Fruit fly (Drosophila melanogaster) whole organism, prepupa: ENCODE data around the gene CG14234.

Source experiments
- Blimp-1 ChIP-seq: fragments of 200-800 bp; sonication (Bioruptor generic); optimal IDR thresholded peaks from 3 replicates; lab custom pipeline; 2017; ENCODE audit warnings: missing biosample characterization, missing genetic modification characterization, mild to moderate bottlenecking, moderate library complexity, missing genetic modification reagents
- CG10631 ChIP-seq: fragments of 200-800 bp; sonication (Bioruptor generic); optimal IDR thresholded peaks from 2 replicates; lab custom pipeline; 2016; ENCODE audit warnings: missing biosample characterization, missing genetic modification characterization
- CG11294 ChIP-seq: fragments of 200-800 bp; sonication (Bioruptor generic); IDR thresholded peaks from 2 replicates; pipeline ENCODE4 v1.3.6; 2022; ENCODE audit warnings: missing biosample characterization, missing genetic modification characterization
- CG11762 ChIP-seq: fragments of 200-800 bp; sonication (Bioruptor generic); optimal IDR thresholded peaks from 3 replicates; lab custom pipeline; 2016; ENCODE audit warnings: missing biosample characterization, missing genetic modification characterization; ENCODE audit not compliant: insufficient read depth
- CG11902 ChIP-seq: fragments of 200-800 bp; sonication (Bioruptor generic); optimal IDR thresholded peaks from 3 replicates; lab custom pipeline; 2016; ENCODE audit warnings: missing biosample characterization, missing genetic modification characterization
- CG15336 ChIP-seq: fragments of 200-800 bp; sonication (Bioruptor generic); IDR thresholded peaks from 2 replicates; pipeline ENCODE4 v1.3.6; 2022; ENCODE audit warnings: missing biosample characterization, missing genetic modification characterization
- CG1621 ChIP-seq: fragments of 200-800 bp; sonication (Bioruptor generic); optimal IDR thresholded peaks from 3 replicates; lab custom pipeline; 2018; ENCODE audit warnings: missing biosample characterization, mild to moderate bottlenecking, missing genetic modification characterization
- CG3032 ChIP-seq: fragments of 200-800 bp; optimal IDR thresholded peaks from 2 replicates; lab custom pipeline; 2019; ENCODE audit warnings: missing biosample characterization, mild to moderate bottlenecking, missing genetic modification characterization, moderate library complexity
- CG31627 ChIP-seq: fragments of 200-800 bp; sonication (Bioruptor generic); optimal IDR thresholded peaks from 3 replicates; lab custom pipeline; 2016; ENCODE audit warnings: missing biosample characterization, missing genetic modification characterization
- CG34406 ChIP-seq: fragments of 200-800 bp; sonication (Bioruptor generic); optimal IDR thresholded peaks from 3 replicates; lab custom pipeline; 2016; ENCODE audit warnings: missing biosample characterization, missing genetic modification characterization
- CG6276 ChIP-seq: fragments of 200-800 bp; sonication (Bioruptor generic); optimal IDR thresholded peaks from 2 replicates; lab custom pipeline; 2017; ENCODE audit warnings: missing biosample characterization, mild to moderate bottlenecking, missing genetic modification characterization
- CG6854 ChIP-seq: fragments of 200-800 bp; sonication (Bioruptor generic); optimal IDR thresholded peaks from 2 replicates; lab custom pipeline; 2017; ENCODE audit warnings: missing biosample characterization, mild to moderate bottlenecking, missing genetic modification characterization
- CG8319 ChIP-seq: fragments of 200-800 bp; sonication (Bioruptor generic); optimal IDR thresholded peaks from 3 replicates; lab custom pipeline; 2016; ENCODE audit warnings: missing biosample characterization, missing genetic modification characterization
- CG8632 ChIP-seq: fragments of 200-800 bp; sonication (Bioruptor generic); optimal IDR thresholded peaks from 3 replicates; lab custom pipeline; 2016; ENCODE audit warnings: missing biosample characterization, missing genetic modification characterization
- CG9139 ChIP-seq: fragments of 200-800 bp; sonication (Bioruptor generic); optimal IDR thresholded peaks from 3 replicates; lab custom pipeline; 2017; ENCODE audit warnings: missing biosample characterization, mild to moderate bottlenecking, missing genetic modification characterization
- Eip78C ChIP-seq: fragments of 200-800 bp; sonication (Bioruptor generic); peaks from one replicate; lab custom pipeline; 2016; ENCODE audit warnings: missing biosample characterization, missing genetic modification characterization
- Eip93F ChIP-seq: fragments of 200-800 bp; sonication (Bioruptor generic); optimal IDR thresholded peaks from 2 replicates; lab custom pipeline; 2016; ENCODE audit warnings: missing biosample characterization, mild to moderate bottlenecking, missing genetic modification characterization
- Ets96B ChIP-seq: fragments of 200-800 bp; optimal IDR thresholded peaks from 2 replicates; lab custom pipeline; 2019; ENCODE audit warnings: missing biosample characterization, mild to moderate bottlenecking, missing genetic modification characterization, moderate library complexity
- Gug ChIP-seq: fragments of 200-800 bp; sonication (Bioruptor generic); IDR thresholded peaks from 2 replicates; pipeline ENCODE4 v1.3.6; 2022; ENCODE audit warnings: missing biosample characterization, missing genetic modification characterization
- Hr39 ChIP-seq: fragments of 200-800 bp; sonication (Bioruptor generic); optimal IDR thresholded peaks from 2 replicates; lab custom pipeline; 2016; ENCODE audit warnings: missing biosample characterization, missing genetic modification characterization
- Lpt ChIP-seq: fragments of 200-800 bp; sonication (Bioruptor generic); optimal IDR thresholded peaks from 3 replicates; lab custom pipeline; 2016; ENCODE audit warnings: missing biosample characterization, missing genetic modification characterization
- OdsH ChIP-seq: fragments of 200-800 bp; sonication (Bioruptor generic); optimal IDR thresholded peaks from 3 replicates; lab custom pipeline; 2016; ENCODE audit warnings: missing biosample characterization, missing genetic modification characterization
- Sox102F ChIP-seq: fragments of 200-800 bp; sonication (Bioruptor generic); optimal IDR thresholded peaks from 2 replicates; lab custom pipeline; 2016; ENCODE audit warnings: missing biosample characterization, mild to moderate bottlenecking, missing genetic modification characterization
- Sox14 ChIP-seq: fragments of 200-800 bp; sonication (Bioruptor generic); optimal IDR thresholded peaks from 3 replicates; lab custom pipeline; 2016; ENCODE audit warnings: missing biosample characterization, missing genetic modification characterization
- Sox15 ChIP-seq: fragments of 200-800 bp; sonication (Bioruptor generic); optimal IDR thresholded peaks from 3 replicates; lab custom pipeline; 2016; ENCODE audit warnings: missing biosample characterization, missing genetic modification characterization
- achi ChIP-seq: fragments of 200-800 bp; sonication (Bioruptor generic); optimal IDR thresholded peaks from 3 replicates; lab custom pipeline; 2016; ENCODE audit warnings: missing biosample characterization, missing genetic modification characterization
- cyc ChIP-seq: fragments of 200-800 bp; sonication (Bioruptor generic); optimal IDR thresholded peaks from 3 replicates; lab custom pipeline; 2016; ENCODE audit warnings: missing biosample characterization, missing genetic modification characterization
- dac ChIP-seq: fragments of 200-800 bp; sonication (Bioruptor generic); optimal IDR thresholded peaks from 2 replicates; lab custom pipeline; 2017; ENCODE audit warnings: missing biosample characterization, mild to moderate bottlenecking, missing genetic modification characterization
- dsx ChIP-seq: fragments of 200-800 bp; optimal IDR thresholded peaks from 3 replicates; lab custom pipeline; 2019; ENCODE audit warnings: missing biosample characterization, mild to moderate bottlenecking, missing genetic modification characterization, moderate library complexity; ENCODE audit not compliant: poor library complexity, severe bottlenecking
- eg ChIP-seq: fragments of 200-800 bp; sonication (Bioruptor generic); IDR thresholded peaks from 3 replicates; pipeline ENCODE4 v1.3.6; 2022; ENCODE audit warnings: missing biosample characterization, missing genetic modification characterization
- esn ChIP-seq: fragments of 200-800 bp; sonication (Bioruptor generic); optimal IDR thresholded peaks from 2 replicates; lab custom pipeline; 2016; ENCODE audit warnings: missing biosample characterization, mild to moderate bottlenecking, missing genetic modification characterization, moderate library complexity
- fd85E ChIP-seq: fragments of 200-800 bp; sonication (Bioruptor generic); optimal IDR thresholded peaks from 3 replicates; lab custom pipeline; 2016; ENCODE audit warnings: missing biosample characterization, missing genetic modification characterization
- fkh ChIP-seq: fragments of 200-800 bp; sonication (Bioruptor generic); optimal IDR thresholded peaks from 3 replicates; lab custom pipeline; 2017; ENCODE audit warnings: missing biosample characterization, mild to moderate bottlenecking, missing genetic modification characterization, moderate library complexity
- lz ChIP-seq: fragments of 200-800 bp; sonication (Bioruptor generic); optimal IDR thresholded peaks from 3 replicates; lab custom pipeline; 2016; ENCODE audit warnings: missing biosample characterization, missing genetic modification characterization
- net ChIP-seq: fragments of 200-800 bp; sonication (Bioruptor generic); optimal IDR thresholded peaks from 3 replicates; lab custom pipeline; 2016; ENCODE audit warnings: missing biosample characterization, missing genetic modification characterization
- spab ChIP-seq: fragments of 200-800 bp; sonication (Bioruptor generic); optimal IDR thresholded peaks from 2 replicates; lab custom pipeline; 2017; ENCODE audit warnings: missing biosample characterization, mild to moderate bottlenecking, missing genetic modification characterization, missing genetic modification reagents
- ss ChIP-seq, 2 experiments: fragments of 200-800 bp; sonication (Bioruptor generic); optimal IDR thresholded peaks; 2 replicates in 1 of 2; 3 replicates in 1 of 2; lab custom pipeline; 2017 to 2018; ENCODE audit warnings: mild to moderate bottlenecking in 2 of 2, missing biosample characterization in 2 of 2, missing genetic modification characterization in 2 of 2, moderate library complexity in 1 of 2
- svp ChIP-seq: fragments of 200-800 bp; sonication (Bioruptor generic); peaks from one replicate; lab custom pipeline; 2016; ENCODE audit warnings: missing biosample characterization, missing genetic modification characterization
- vri ChIP-seq: fragments of 200-800 bp; sonication (Bioruptor generic); optimal IDR thresholded peaks from 3 replicates; lab custom pipeline; 2016; ENCODE audit warnings: missing biosample characterization, mild to moderate bottlenecking, missing genetic modification characterization

The CG14234 gene

DNA sequence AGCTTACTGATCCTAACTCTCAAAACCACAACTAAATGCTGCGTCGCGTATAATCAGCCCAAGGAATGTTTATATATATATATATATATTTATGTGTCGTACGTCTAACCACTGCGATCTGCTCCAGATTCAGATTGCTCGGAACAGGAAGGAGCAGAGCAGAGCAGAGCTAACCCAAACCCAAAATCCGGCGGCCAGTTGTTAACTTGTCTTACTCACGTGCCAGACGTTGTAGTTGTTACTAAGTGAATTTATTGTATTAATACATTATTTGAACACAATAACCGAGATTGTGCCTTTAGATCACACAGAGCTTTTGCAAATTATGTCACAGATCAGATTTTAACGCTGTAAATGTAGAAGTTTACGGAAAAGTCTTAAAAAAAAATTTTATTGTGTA is 12.6 kb downstream of the CG14234 start, which contains the start of gene Alr:
Gene Alr (plus strand): TSS at position 301 of the 400 bp plus-strand sequence.
- TF ChIP-seq Eip78C (GFP tag; lab: Kevin White, UChicago) (no peak), ss (GFP tag; optimal IDR thresholded peaks at IDR 0.05; lab: Kevin White, UChicago) (no peak), CG6854 (GFP tag; lab: Kevin White, UChicago) (no peak), Eip93F (GFP tag; lab: Kevin White, UChicago) (no peak), net (GFP tag; lab: Kevin White, UChicago) (no peak), fkh (GFP tag; lab: Kevin White, UChicago) (no peak), CG11762 (GFP tag; lab: Kevin White, UChicago) (no peak), Hr39 (GFP tag; lab: Kevin White, UChicago) (no peak), CG15336 (GFP tag; lab: Robert Waterston, UW) (no peak), CG6276 (no peak), CG1621 (tag; lab: Kevin White, UChicago) (no peak), Ets96B (no peak), CG8319 (no peak), Lpt (GFP tag; lab: Kevin White, UChicago) (no peak), CG3032 (tag; lab: Kevin White, UChicago) (no peak), Sox15 (no peak), CG10631 (no peak), OdsH (GFP tag; lab: Kevin White, UChicago) (no peak), dsx (GFP tag; lab: Kevin White, UChicago) (no peak)

DNA sequence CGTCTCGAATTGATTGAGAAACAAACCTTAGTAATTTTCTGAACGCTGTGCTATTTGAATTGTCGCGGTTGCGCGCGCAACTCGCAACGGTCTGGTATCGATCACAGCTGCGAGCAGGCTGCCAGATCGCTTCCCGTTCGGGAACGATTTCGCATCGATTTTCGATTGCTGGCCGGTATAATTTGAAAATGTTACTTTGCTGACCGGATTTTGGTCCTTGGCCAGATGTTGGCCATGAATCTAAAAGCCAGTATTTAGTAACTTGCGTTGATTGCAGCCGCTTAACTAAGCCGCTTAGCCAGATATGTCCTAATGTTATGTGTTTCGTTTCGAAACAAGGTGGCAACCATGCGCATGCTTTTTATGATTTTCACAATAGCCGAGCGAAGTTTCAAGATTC is 13.2 kb downstream of the CG14234 start:
- TF ChIP-seq CG8319 (no peak), CG34406 (GFP tag; lab: Kevin White, UChicago) (no peak), Eip93F (GFP tag; lab: Kevin White, UChicago) (no peak), CG11294 (GFP tag; lab: Robert Waterston, UW) (no peak), spab (GFP tag; lab: Kevin White, UChicago) (no peak), vri (no peak), CG6854 (GFP tag; lab: Kevin White, UChicago) (no peak), achi (peak; percentile 8), Sox14 (GFP tag; lab: Kevin White, UChicago) (peak; percentile 3), Eip78C (GFP tag; lab: Kevin White, UChicago) (peak; percentile 7), eg (GFP tag; lab: Robert Waterston, UW) (no peak), fkh (GFP tag; lab: Kevin White, UChicago) (no peak), dac (no peak), Sox102F (GFP tag; lab: Kevin White, UChicago) (no peak), Blimp-1 (GFP tag; lab: Kevin White, UChicago) (no peak), CG11902 (GFP tag; lab: Kevin White, UChicago) (no peak), fd85E (GFP tag; lab: Kevin White, UChicago) (no peak), CG11762 (GFP tag; lab: Kevin White, UChicago) (no peak), cyc (GFP tag; lab: Kevin White, UChicago) (no peak), CG8632 (no peak), esn (GFP tag; lab: Kevin White, UChicago) (peak; percentile 2), net (GFP tag; lab: Kevin White, UChicago) (no peak), CG31627 (GFP tag; lab: Kevin White, UChicago) (peak; percentile 24), svp (GFP tag; lab: Kevin White, UChicago) (peak; percentile 36), lz (GFP tag; lab: Kevin White, UChicago) (peak; percentile 8), Gug (no peak), CG9139 (GFP tag; lab: Kevin White, UChicago) (no peak)
